Fruit fly (Drosophila melanogaster) whole organism, embryonic: ENCODE results near the gene CG7276.

Experiments used
- BtbVII ChIP-seq: fragments of 200-800 bp; sonication (Bioruptor generic); optimal IDR thresholded peaks from 3 replicates; lab custom pipeline; 2017; ENCODE audit warnings: missing biosample characterization, mild to moderate bottlenecking, missing genetic modification characterization
- CG10321 ChIP-seq: fragments of 200-800 bp; sonication (Bioruptor generic); IDR thresholded peaks from 2 replicates; pipeline ENCODE4 v1.3.6; 2022; ENCODE audit warnings: missing biosample characterization, missing genetic modification characterization
- CG10431 ChIP-seq: fragments of 200-800 bp; sonication (Bioruptor generic); optimal IDR thresholded peaks from 3 replicates; lab custom pipeline; 2018; ENCODE audit warnings: missing biosample characterization, mild to moderate bottlenecking, missing genetic modification characterization
- CG11723 ChIP-seq: fragments of 200-800 bp; sonication (Bioruptor generic); optimal IDR thresholded peaks from 2 replicates; lab custom pipeline; 2017; ENCODE audit warnings: missing biosample characterization, mild to moderate bottlenecking, missing genetic modification characterization
- CG12236 ChIP-seq: fragments of 200-800 bp; sonication (Bioruptor generic); optimal IDR thresholded peaks from 2 replicates; lab custom pipeline; 2016; ENCODE audit warnings: missing biosample characterization, missing genetic modification characterization
- CG12299 ChIP-seq: fragments of 200-800 bp; sonication (Bioruptor generic); optimal IDR thresholded peaks from 2 replicates; lab custom pipeline; 2018; ENCODE audit warnings: missing biosample characterization, mild to moderate bottlenecking, missing genetic modification characterization
- CG13775 ChIP-seq: fragments of 200-800 bp; sonication (Bioruptor generic); optimal IDR thresholded peaks from 3 replicates; lab custom pipeline; 2017; ENCODE audit warnings: missing biosample characterization, mild to moderate bottlenecking, missing genetic modification characterization
- CG14710 ChIP-seq: fragments of 200-800 bp; sonication (Bioruptor generic); optimal IDR thresholded peaks from 3 replicates; lab custom pipeline; 2019; ENCODE audit warnings: missing biosample characterization, mild to moderate bottlenecking, missing genetic modification characterization, moderate library complexity
- CG15269 ChIP-seq: fragments of 200-800 bp; sonication (Bioruptor generic); optimal IDR thresholded peaks from 2 replicates; lab custom pipeline; 2018; ENCODE audit warnings: missing biosample characterization, mild to moderate bottlenecking, missing genetic modification characterization, moderate library complexity
- CG15479 ChIP-seq: fragments of 200-800 bp; sonication (Bioruptor generic); optimal IDR thresholded peaks from 3 replicates; lab custom pipeline; 2019; ENCODE audit warnings: missing biosample characterization, mild to moderate bottlenecking, missing genetic modification characterization, moderate library complexity
- CG15696 ChIP-seq: fragments of 200-800 bp; sonication (Bioruptor generic); optimal IDR thresholded peaks from 2 replicates; lab custom pipeline; 2019; ENCODE audit warnings: missing biosample characterization, mild to moderate bottlenecking, missing genetic modification characterization, moderate library complexity
- CG17328 ChIP-seq: fragments of 200-800 bp; sonication (Bioruptor generic); IDR thresholded peaks from 2 replicates; pipeline ENCODE4 v1.3.6; 2022; ENCODE audit warnings: missing biosample characterization, missing genetic modification characterization
- CG17359 ChIP-seq: fragments of 200-800 bp; sonication (Bioruptor generic); optimal IDR thresholded peaks from 3 replicates; lab custom pipeline; 2018; ENCODE audit warnings: missing biosample characterization, mild to moderate bottlenecking, missing genetic modification characterization, moderate library complexity
- CG17361 ChIP-seq: fragments of 200-800 bp; sonication (Bioruptor generic); IDR thresholded peaks from 3 replicates; pipeline ENCODE4 v1.3.6; 2022; ENCODE audit warnings: missing biosample characterization, missing genetic modification characterization
- CG18599 ChIP-seq: fragments of 200-800 bp; sonication (Bioruptor generic); optimal IDR thresholded peaks from 3 replicates; lab custom pipeline; 2017; ENCODE audit warnings: missing biosample characterization, missing genetic modification characterization, mild to moderate bottlenecking, moderate library complexity, missing genetic modification reagents
- CG2199 ChIP-seq: fragments of 200-800 bp; sonication (Bioruptor generic); IDR thresholded peaks from 3 replicates; pipeline ENCODE4 v1.3.6; 2022; ENCODE audit warnings: missing biosample characterization, missing genetic modification characterization
- CG32767 ChIP-seq: fragments of 200-800 bp; sonication (Bioruptor generic); IDR thresholded peaks from 2 replicates; pipeline ENCODE4 v1.3.6; 2022; ENCODE audit warnings: missing biosample characterization, missing genetic modification characterization
- CG4424 ChIP-seq: fragments of 200-800 bp; sonication (Bioruptor generic); optimal IDR thresholded peaks from 3 replicates; lab custom pipeline; 2016; ENCODE audit warnings: missing biosample characterization, missing genetic modification characterization
- CG6272 ChIP-seq: fragments of 200-800 bp; sonication (Bioruptor generic); IDR thresholded peaks from 2 replicates; pipeline ENCODE4 v1.3.6; 2022; ENCODE audit warnings: missing biosample characterization, missing genetic modification characterization
- CG6654 ChIP-seq: fragments of 200-800 bp; sonication (Bioruptor generic); optimal IDR thresholded peaks from 2 replicates; lab custom pipeline; 2017; ENCODE audit warnings: missing biosample characterization, mild to moderate bottlenecking, missing genetic modification characterization
- CG7556 ChIP-seq: fragments of 200-800 bp; sonication (Bioruptor generic); optimal IDR thresholded peaks from 2 replicates; lab custom pipeline; 2017; ENCODE audit warnings: missing biosample characterization, mild to moderate bottlenecking, missing genetic modification characterization
- CG9215 ChIP-seq: fragments of 200-800 bp; sonication (Bioruptor generic); IDR thresholded peaks from 2 replicates; pipeline ENCODE4 v1.3.6; 2022; ENCODE audit warnings: missing biosample characterization, missing genetic modification characterization
- CTCF ChIP-seq: fragments of 200-800 bp; sonication (Bioruptor generic); optimal IDR thresholded peaks from 2 replicates; lab custom pipeline; 2017; ENCODE audit warnings: missing biosample characterization, mild to moderate bottlenecking, missing genetic modification characterization, moderate library complexity
- HmgZ ChIP-seq: fragments of 200-800 bp; sonication (Bioruptor generic); optimal IDR thresholded peaks from 2 replicates; lab custom pipeline; 2018; ENCODE audit warnings: missing biosample characterization, mild to moderate bottlenecking, missing genetic modification characterization
- Hmr ChIP-seq: fragments of 200-800 bp; sonication (Bioruptor generic); optimal IDR thresholded peaks from 3 replicates; lab custom pipeline; 2017; ENCODE audit warnings: mild to moderate bottlenecking, missing biosample characterization, missing genetic modification reagents, missing genetic modification characterization
- Mad ChIP-seq: fragments of 200-800 bp; sonication (Bioruptor generic); optimal IDR thresholded peaks from 2 replicates; lab custom pipeline; 2016; ENCODE audit warnings: missing biosample characterization, missing genetic modification characterization
- Med ChIP-seq: fragments of 200-800 bp; sonication (Bioruptor generic); peaks from one replicate; lab custom pipeline; 2016; ENCODE audit warnings: missing biosample characterization, missing genetic modification characterization, mild to moderate bottlenecking, inconsistent platforms, moderate library complexity
- Myb ChIP-seq: fragments of 200-800 bp; sonication (Bioruptor generic); optimal IDR thresholded peaks from 2 replicates; lab custom pipeline; 2016; ENCODE audit warnings: missing biosample characterization, missing genetic modification characterization
- Pdp1 ChIP-seq, 2 experiments: fragments of 200-800 bp; sonication (Bioruptor generic); optimal IDR thresholded peaks; 3 replicates each; lab custom pipeline; 2016; ENCODE audit warnings: missing biosample characterization in 2 of 2, missing genetic modification characterization in 2 of 2, mild to moderate bottlenecking in 1 of 2, moderate library complexity in 1 of 2
- Sin3A ChIP-seq: fragments of >200 bp; optimal IDR thresholded peaks from 2 replicates; lab custom pipeline; 2018
- Trl ChIP-seq, 3 experiments: fragments of >200 bp in 2 of 3; fragments of 200-800 bp in 1 of 3; sonication (Bioruptor generic) in 1 of 3; optimal IDR thresholded peaks; 2 replicates in 1 of 3; 3 replicates in 2 of 3; lab custom pipeline; 2016 to 2017; ENCODE audit warnings: missing biosample characterization in 1 of 3, missing genetic modification characterization in 1 of 3
- chinmo ChIP-seq: fragments of 200-800 bp; sonication (Bioruptor generic); IDR thresholded peaks from 4 replicates; pipeline ENCODE4 v1.3.6; 2022; ENCODE audit warnings: missing biosample characterization, missing genetic modification characterization; ENCODE audit not compliant: partially characterized antibody
- chn ChIP-seq: fragments of 200-800 bp; sonication (Bioruptor generic); optimal IDR thresholded peaks from 2 replicates; lab custom pipeline; 2016; ENCODE audit warnings: missing biosample characterization, missing genetic modification characterization
- crp ChIP-seq, 2 experiments: fragments of 200-800 bp; sonication (Bioruptor generic); optimal IDR thresholded peaks; 2 replicates in 1 of 2; 3 replicates in 1 of 2; lab custom pipeline; 2017; ENCODE audit warnings: missing biosample characterization in 2 of 2, missing genetic modification characterization in 2 of 2, mild to moderate bottlenecking in 1 of 2, moderate library complexity in 1 of 2
- ewg ChIP-seq: fragments of 200-800 bp; sonication (Bioruptor generic); optimal IDR thresholded peaks from 3 replicates; lab custom pipeline; 2017; ENCODE audit warnings: mild to moderate bottlenecking, missing biosample characterization, missing genetic modification reagents, missing genetic modification characterization
- fru ChIP-seq: fragments of >200 bp; optimal IDR thresholded peaks from 2 replicates; lab custom pipeline; 2017
- gem ChIP-seq: fragments of 200-800 bp; sonication (Bioruptor generic); optimal IDR thresholded peaks from 2 replicates; lab custom pipeline; 2019; ENCODE audit warnings: missing biosample characterization, mild to moderate bottlenecking, missing genetic modification characterization, moderate library complexity
- gro ChIP-seq: fragments of 200-800 bp; sonication (Bioruptor generic); optimal IDR thresholded peaks from 2 replicates; lab custom pipeline; 2016; ENCODE audit warnings: missing biosample characterization, missing genetic modification characterization
- hth ChIP-seq: fragments of >200 bp; optimal IDR thresholded peaks from 2 replicates; lab custom pipeline; 2017; ENCODE audit warnings: inconsistent platforms
- kay ChIP-seq: fragments of 200-800 bp; sonication (Bioruptor generic); optimal IDR thresholded peaks from 2 replicates; lab custom pipeline; 2016; ENCODE audit warnings: missing biosample characterization, missing genetic modification characterization
- kni ChIP-seq: fragments of 200-800 bp; sonication (Bioruptor generic); optimal IDR thresholded peaks from 3 replicates; lab custom pipeline; 2017; ENCODE audit warnings: mild to moderate bottlenecking, missing biosample characterization, missing genetic modification reagents, missing genetic modification characterization
- lab ChIP-seq: fragments of 200-800 bp; sonication (Bioruptor generic); optimal IDR thresholded peaks from 3 replicates; lab custom pipeline; 2017; ENCODE audit warnings: missing biosample characterization, missing genetic modification characterization, mild to moderate bottlenecking, moderate library complexity, missing genetic modification reagents
- odd ChIP-seq: fragments of 200-800 bp; sonication (Bioruptor generic); optimal IDR thresholded peaks from 2 replicates; lab custom pipeline; 2017; ENCODE audit warnings: missing biosample characterization, mild to moderate bottlenecking, missing genetic modification characterization
- p53 ChIP-seq: fragments of 200-800 bp; sonication (Bioruptor generic); optimal IDR thresholded peaks from 2 replicates; lab custom pipeline; 2016; ENCODE audit warnings: missing biosample characterization, missing genetic modification characterization
- prd ChIP-seq, 3 experiments: fragments of >200 bp in 2 of 3; fragments of 200-800 bp in 1 of 3; sonication (Bioruptor generic) in 1 of 3; optimal IDR thresholded peaks in 2 of 3; IDR thresholded peaks in 1 of 3; 2 replicates in 2 of 3; 3 replicates in 1 of 3; pipeline versions ENCODE4 v1.3.6 to Lab custom; 2017 to 2022; ENCODE audit warnings: missing biosample characterization in 1 of 3, missing genetic modification characterization in 1 of 3
- seq ChIP-seq: fragments of 200-800 bp; sonication (Bioruptor generic); IDR thresholded peaks from 2 replicates; pipeline ENCODE4 v1.3.6; 2022; ENCODE audit warnings: missing biosample characterization, missing genetic modification characterization
- trem ChIP-seq: fragments of 200-800 bp; optimal IDR thresholded peaks from 3 replicates; lab custom pipeline; 2019; ENCODE audit warnings: missing biosample characterization, mild to moderate bottlenecking, missing genetic modification characterization, moderate library complexity
- tx ChIP-seq: fragments of 200-800 bp; sonication (Bioruptor generic); optimal IDR thresholded peaks from 2 replicates; lab custom pipeline; 2016; ENCODE audit warnings: missing biosample characterization, missing genetic modification characterization
- zfh1 ChIP-seq: fragments of 200-800 bp; sonication (Bioruptor generic); IDR thresholded peaks from 3 replicates; pipeline ENCODE4 v1.3.6; 2022; ENCODE audit warnings: missing biosample characterization, missing genetic modification characterization

CG7276 gene

DNA sequence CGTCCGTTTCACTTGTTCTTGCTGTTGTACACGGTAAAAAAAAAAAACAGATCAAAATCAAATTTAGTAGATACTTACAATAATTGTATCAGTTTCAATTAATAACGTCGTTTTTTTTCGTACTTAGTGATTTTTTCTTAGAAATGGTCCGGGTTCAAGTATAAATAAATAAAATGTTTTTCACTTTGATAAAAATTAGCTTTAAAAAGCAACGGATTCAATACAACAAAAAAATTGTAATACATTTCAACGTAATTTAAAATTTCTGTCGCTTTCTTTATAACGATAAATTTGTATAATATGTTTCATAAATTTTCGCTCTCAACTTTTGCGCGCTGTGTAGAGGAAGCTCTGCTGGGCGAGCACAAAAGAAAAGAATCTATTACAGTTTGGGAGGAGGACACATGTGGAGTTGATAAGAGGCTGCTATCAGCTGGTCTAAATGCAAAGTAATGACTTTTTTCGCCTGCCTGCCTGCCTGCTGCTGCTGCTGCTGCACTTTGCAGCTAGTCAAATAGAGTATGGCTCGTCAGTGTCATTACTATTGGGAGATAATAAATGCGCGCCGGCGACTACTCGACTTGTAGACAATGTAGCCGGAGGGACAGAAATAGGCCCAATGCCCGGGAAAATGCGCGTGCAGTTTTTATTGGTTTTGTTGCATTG is 40.0 kb downstream of the CG7276 start (continued):
- TF ChIP-seq prd (optimal IDR thresholded peaks at IDR 0.05; lab: Kevin White, UChicago) (no peak), prd (GFP tag; IDR thresholded peaks at IDR 0.05; lab: Robert Waterston, UW) (peak; percentile 73; the same call in 2 of the 3 replicates), CG17361 (GFP tag; lab: Robert Waterston, UW) (peak; percentile 90), Med (GFP tag; lab: Kevin White, UChicago) (peak; percentile 42), Mad (GFP tag; lab: Kevin White, UChicago) (peak; percentile 1), Trl (optimal IDR thresholded peaks at IDR 0.05; lab: Kevin White, UChicago) (no peak), Trl (GFP tag; optimal IDR thresholded peaks at IDR 0.05; lab: Kevin White, UChicago) (peak; percentile 52), HmgZ (tag; lab: Kevin White, UChicago) (no peak), Sin3A (no peak), CG15479 (GFP tag; lab: Kevin White, UChicago) (peak; percentile 96), Myb (GFP tag; lab: Kevin White, UChicago) (peak; percentile 12), CG12299 (no peak), CG6272 (GFP tag; lab: Robert Waterston, UW) (peak; percentile 37; the same call in 1 of the 2 replicates), kay (no peak), CG14710 (tag; lab: Kevin White, UChicago) (peak; percentile 70), CG32767 (GFP tag; lab: Robert Waterston, UW) (no peak), crp (GFP tag; optimal IDR thresholded peaks at IDR 0.05; lab: Kevin White, UChicago) (peak in 1 of 2 experiments; percentile 23), zfh1 (GFP tag; lab: Robert Waterston, UW) (no peak), BtbVII (GFP tag; lab: Kevin White, UChicago) (peak; percentile 7), CG15696 (tag; lab: Kevin White, UChicago) (peak; percentile 46), fru (lab: Kevin White, UChicago) (no peak), CTCF (GFP tag; lab: Kevin White, UChicago) (peak; percentile 15), gem (peak; percentile 89), CG4424 (GFP tag; lab: Kevin White, UChicago) (peak; percentile 77), kni (GFP tag; lab: Kevin White, UChicago) (no peak), CG12236 (GFP tag; lab: Kevin White, UChicago) (peak; percentile 25), chinmo (0 out of 4 replicates have a peak, but pooled peaks have one; percentile 42), CG9215 (peak; percentile 26; the same call in 1 of the 2 replicates), CG13775 (GFP tag; lab: Kevin White, UChicago) (peak; percentile 74), CG7556 (peak; percentile 82), CG6654 (GFP tag; lab: Kevin White, UChicago) (peak; percentile 19), ewg (GFP tag; lab: Kevin White, UChicago) (peak; percentile 50), CG2199 (GFP tag; lab: Robert Waterston, UW) (peak; percentile 55; the same call in 1 of the 3 replicates), CG10321 (GFP tag; lab: Robert Waterston, UW) (no peak), Hmr (peak; percentile 73), hth (lab: Kevin White, UChicago) (no peak), seq (GFP tag; lab: Robert Waterston, UW) (peak; percentile 62), CG17328 (GFP tag; lab: Robert Waterston, UW) (peak; percentile 39; the same call in 1 of the 2 replicates), CG15269 (peak; percentile 78), tx (GFP tag; lab: Kevin White, UChicago) (peak; percentile 22), CG10431 (GFP tag; lab: Kevin White, UChicago) (peak; percentile 6), CG11723 (GFP tag; lab: Kevin White, UChicago) (peak; percentile 15), CG18599 (GFP tag; lab: Kevin White, UChicago) (peak; percentile 58), Pdp1 (GFP tag; optimal IDR thresholded peaks at IDR 0.05; lab: Kevin White, UChicago) (peak in 1 of 2 experiments; percentile 32), odd (peak; percentile 65), trem (tag; lab: Kevin White, UChicago) (peak; percentile 62), gro (peak; percentile 20), p53 (GFP tag; lab: Kevin White, UChicago) (no peak), chn (GFP tag; lab: Kevin White, UChicago) (peak; percentile 19), CG17359 (tag; lab: Kevin White, UChicago) (peak; percentile 62), lab (GFP tag; lab: Kevin White, UChicago) (peak; percentile 68)
